Worm (Caenorhabditis elegans): ENCODE data around the gene srd-38.

DNA sequence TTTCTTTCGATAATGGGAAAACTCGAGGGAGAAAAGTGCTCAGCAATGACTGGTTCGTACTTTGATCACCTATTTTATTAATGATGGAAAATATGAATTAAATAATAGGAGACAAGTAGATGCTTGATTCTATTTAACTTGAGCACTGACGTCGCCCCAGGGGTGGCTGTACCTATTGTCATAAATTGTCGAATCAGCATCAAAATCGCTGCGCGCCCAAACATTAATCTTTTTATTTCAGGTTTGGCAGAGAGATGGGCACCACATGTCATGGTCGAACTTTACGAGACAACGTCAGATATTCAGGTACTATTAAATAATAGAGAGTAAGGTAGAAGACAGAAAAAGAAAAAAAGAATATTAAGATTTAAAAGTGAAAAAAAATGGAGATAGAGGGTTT lies 32.7 kb downstream of the srd-38 start:
- TF ChIP-seq ama-1 (optimal IDR thresholded peaks at IDR 0.05) (no peak), hmbx-1 (tag; optimal IDR thresholded peaks at IDR 0.05) (no peak), tbx-37 (GFP tag; conservative IDR thresholded peaks at IDR 0.05) (no peak), aly-1 (tag; optimal IDR thresholded peaks at IDR 0.05) (no peak), ceh-13 (GFP tag; optimal IDR thresholded peaks at IDR 0.05) (no peak), ets-7 (tag; optimal IDR thresholded peaks at IDR 0.05) (no peak), pes-1 (GFP tag; IDR thresholded peaks at IDR 0.05) (no peak), tra-4 (tag; optimal IDR thresholded peaks at IDR 0.05) (no peak)

All from whole organism, early embryonic.